Fruit fly (Drosophila melanogaster): ENCODE measurements around the gene Tspo.

- TF ChIP-seq pan (optimal IDR thresholded peaks at IDR 0.05) (no peak), CG8478 (optimal IDR thresholded peaks at IDR 0.05) (no peak), Dll (optimal IDR thresholded peaks at IDR 0.05) (no peak), psq (optimal IDR thresholded peaks at IDR 0.05) (no peak), usp (GFP tag; optimal IDR thresholded peaks at IDR 0.05) (no peak)
These were observed 18.7 kb upstream of the Tspo start for dm6 chr2L:540572-541210.

Measured in whole organism.